Worm (Caenorhabditis elegans): Measurements from ENCODE around the gene inx-5.

DNA sequence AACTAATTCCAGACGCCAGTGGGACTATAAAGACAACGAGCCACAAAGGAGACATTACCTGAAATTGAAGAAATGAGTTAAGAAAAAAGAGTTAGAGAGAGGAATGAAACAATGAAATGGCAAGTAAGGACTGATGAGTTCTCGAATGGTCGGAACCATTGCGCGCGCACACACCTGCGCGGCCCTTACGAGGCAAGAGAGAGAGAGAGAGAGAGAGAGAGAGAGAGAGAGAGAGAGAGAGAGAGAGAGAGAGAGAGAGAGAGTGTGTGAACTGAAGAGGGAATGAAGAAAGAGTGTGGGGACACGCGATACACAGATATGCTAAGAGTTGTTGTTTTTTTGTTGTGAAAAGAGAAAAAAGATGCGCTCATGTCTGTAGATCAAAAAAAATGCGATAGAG is 24.2 kb upstream of the inx-5 start, which contains the start of gene R09F10.8:
- TF ChIP-seq mdl-1 (tag; optimal IDR thresholded peaks at IDR 0.05), result no peak
- TF ChIP-seq nhr-12 (tag; optimal IDR thresholded peaks at IDR 0.05), result no peak
- TF ChIP-seq lin-39 (tag; optimal IDR thresholded peaks at IDR 0.05), result no peak
- no peak for TF ChIP-seq lin-15B (tag; optimal IDR thresholded peaks at IDR 0.05)
- no peak for TF ChIP-seq F16B12.6 (tag; optimal IDR thresholded peaks at IDR 0.05)
- no peak for TF ChIP-seq dsc-1 (tag; optimal IDR thresholded peaks at IDR 0.05)
- no peak for TF ChIP-seq nhr-11 (tag; optimal IDR thresholded peaks at IDR 0.05)
- no peak for TF ChIP-seq efl-1 (optimal IDR thresholded peaks at IDR 0.05)
- no peak for TF ChIP-seq efl-1 (GFP tag; optimal IDR thresholded peaks at IDR 0.05 in 1 of 2)
- TF ChIP-seq fkh-10 (GFP tag; optimal IDR thresholded peaks at IDR 0.05), result no peak
- TF ChIP-seq unc-30 (tag; optimal IDR thresholded peaks at IDR 0.05), result no peak
- no peak for TF ChIP-seq nhr-71 (tag; optimal IDR thresholded peaks at IDR 0.05)
- TF ChIP-seq efl-3 (GFP tag; optimal IDR thresholded peaks at IDR 0.05), result no peak
- TF ChIP-seq nhr-19 (GFP tag; conservative IDR thresholded peaks at IDR 0.05), result no peak

Measured in whole organism, L1 larva.